Fruit fly (Drosophila melanogaster): ENCODE measurements around the gene m.

The m gene

dm6 chrX:11775987-11776587 lies 22.0 kb downstream of the m start (continued):
- TF ChIP-seq CG7357 (GFP tag; IDR thresholded peaks at IDR 0.05) = 0 out of 3 replicates have a peak, but pooled peaks have one; percentile 25
- peak; percentile 82 for TF ChIP-seq CG10979 (tag; optimal IDR thresholded peaks at IDR 0.05)
- peak; percentile 38 for TF ChIP-seq CG1602 (GFP tag; optimal IDR thresholded peaks at IDR 0.05)
- TF ChIP-seq CG9609 (GFP tag; optimal IDR thresholded peaks at IDR 0.05) = no peak
- no peak for TF ChIP-seq CG11560 (tag; IDR thresholded peaks at IDR 0.05)
- TF ChIP-seq Sox100B (GFP tag; optimal IDR thresholded peaks at IDR 0.05) = peak; percentile 39
- 0 out of 2 replicates have a peak, but pooled peaks have one; percentile 17 for TF ChIP-seq CG14441 (GFP tag; IDR thresholded peaks at IDR 0.05)
- TF ChIP-seq Chrac-16 (GFP tag; optimal IDR thresholded peaks at IDR 0.05) = peak; percentile 54
- peak; percentile 39 for TF ChIP-seq slp2 (GFP tag; optimal IDR thresholded peaks at IDR 0.05)
- peak; percentile 58 for TF ChIP-seq croc (GFP tag; conservative IDR thresholded peaks at IDR 0.05)
- TF ChIP-seq ac (GFP tag; optimal IDR thresholded peaks at IDR 0.05) = peak; percentile 12
- peak; percentile 39 for TF ChIP-seq trem (tag; optimal IDR thresholded peaks at IDR 0.05)
- TF ChIP-seq CG15269 (tag; optimal IDR thresholded peaks at IDR 0.05) = no peak
- no peak for TF ChIP-seq Awh (GFP tag; IDR thresholded peaks at IDR 0.05)
- no peak for TF ChIP-seq CG10565 (GFP tag; optimal IDR thresholded peaks at IDR 0.05)
- TF ChIP-seq Drgx (GFP tag; IDR thresholded peaks at IDR 0.05) = peak; percentile 90
- TF ChIP-seq Poxn (GFP tag; IDR thresholded peaks at IDR 0.05) = no peak
- TF ChIP-seq Hr3 (GFP tag; optimal IDR thresholded peaks at IDR 0.05) = peak; percentile 38
- TF ChIP-seq oc (tag; optimal IDR thresholded peaks at IDR 0.05) = peak; percentile 49
- TF ChIP-seq sob (GFP tag; IDR thresholded peaks at IDR 0.05) = peak; percentile 45; the same call in 1 of the 2 replicates
- TF ChIP-seq chif (GFP tag; optimal IDR thresholded peaks at IDR 0.05) = peak in 1 of 2 experiments; percentile 55
- TF ChIP-seq CG12391 (tag; optimal IDR thresholded peaks at IDR 0.05) = peak; percentile 57
- TF ChIP-seq dimm (GFP tag; IDR thresholded peaks at IDR 0.05) = no peak
- peak; percentile 46 for TF ChIP-seq CG16863 (GFP tag; optimal IDR thresholded peaks at IDR 0.05)
- peak; percentile 61; the same call in 2 of the 3 replicates for TF ChIP-seq ken (GFP tag; IDR thresholded peaks at IDR 0.05)
- peak; percentile 53 for TF ChIP-seq az2 (GFP tag; optimal IDR thresholded peaks at IDR 0.05)
- peak; percentile 28 for TF ChIP-seq E2f2 (GFP tag; IDR thresholded peaks at IDR 0.05)
- peak; percentile 56 for TF ChIP-seq nmo (GFP tag; optimal IDR thresholded peaks at IDR 0.05)
- peak; percentile 70 for TF ChIP-seq CG14710 (tag; optimal IDR thresholded peaks at IDR 0.05)
- TF ChIP-seq jigr1 (GFP tag; IDR thresholded peaks at IDR 0.05) = no peak
- no peak for TF ChIP-seq prd (optimal IDR thresholded peaks at IDR 0.05)
- peak; percentile 73; the same call in 2 of the 3 replicates for TF ChIP-seq prd (GFP tag; IDR thresholded peaks at IDR 0.05)
- peak; percentile 73 for TF ChIP-seq zfh1 (GFP tag; IDR thresholded peaks at IDR 0.05)
- TF ChIP-seq hth (optimal IDR thresholded peaks at IDR 0.05) = no peak
- no peak for TF ChIP-seq hkb (optimal IDR thresholded peaks at IDR 0.05)
- TF ChIP-seq hkb (GFP tag; IDR thresholded peaks at IDR 0.05) = 0 out of 2 replicates have a peak, but pooled peaks have one; percentile 18
- peak; percentile 20; the same call in 1 of the 4 replicates for TF ChIP-seq Gug (GFP tag; IDR thresholded peaks at IDR 0.05)
- peak; percentile 47 for TF ChIP-seq esg (GFP tag; conservative IDR thresholded peaks at IDR 0.05)
- no peak for TF ChIP-seq salm (tag; optimal IDR thresholded peaks at IDR 0.05)
- no peak for TF ChIP-seq Dip3 (GFP tag; optimal IDR thresholded peaks at IDR 0.05)
- peak; percentile 0 for TF ChIP-seq CG8281 (tag; optimal IDR thresholded peaks at IDR 0.05)
- peak; percentile 55 for TF ChIP-seq sisA (GFP tag; IDR thresholded peaks at IDR 0.05)
- no peak for TF ChIP-seq Nf-YB (GFP tag; optimal IDR thresholded peaks at IDR 0.05)
- TF ChIP-seq ash1 (GFP tag; optimal IDR thresholded peaks at IDR 0.05) = no peak
- peak; percentile 15 for TF ChIP-seq repo (GFP tag; optimal IDR thresholded peaks at IDR 0.05)
- TF ChIP-seq CG17328 (GFP tag; IDR thresholded peaks at IDR 0.05) = peak; percentile 69
- TF ChIP-seq pita (GFP tag; optimal IDR thresholded peaks at IDR 0.05) = no peak
- peak in 1 of 2 experiments; percentile 50 for TF ChIP-seq dpn (GFP tag; optimal IDR thresholded peaks at IDR 0.05)
- no peak; the same call in none of the 2 replicates for TF ChIP-seq Xrp1 (GFP tag; IDR thresholded peaks at IDR 0.05)
- TF ChIP-seq ERR (GFP tag; optimal IDR thresholded peaks at IDR 0.05) = no peak
- no peak for TF ChIP-seq cato (GFP tag; optimal IDR thresholded peaks at IDR 0.05; ENCODE audit: borderline replicate concordance)
- peak; percentile 34; the same call in 1 of the 2 replicates for TF ChIP-seq ranshi (GFP tag; IDR thresholded peaks at IDR 0.05)
